Worm (Caenorhabditis elegans) whole organism, young adult: ENCODE measurements around the gene D1069.3.

Experiments
- attf-3 ChIP-seq: fragments of 200-800 bp; sonication (Bioruptor generic); conservative IDR thresholded peaks from 2 replicates; pipeline ENCODE4 v1.3.6; 2022; ENCODE audit warnings: missing genetic modification reagents, missing genetic modification characterization, missing compliant biosample characterization
- mes-4 ChIP-seq: sonication (generic microtip); optimal IDR thresholded peaks from 2 replicates; lab custom pipeline; 2016; ENCODE audit warnings: missing genotype, missing genetic modification characterization, missing compliant biosample characterization

DNA sequence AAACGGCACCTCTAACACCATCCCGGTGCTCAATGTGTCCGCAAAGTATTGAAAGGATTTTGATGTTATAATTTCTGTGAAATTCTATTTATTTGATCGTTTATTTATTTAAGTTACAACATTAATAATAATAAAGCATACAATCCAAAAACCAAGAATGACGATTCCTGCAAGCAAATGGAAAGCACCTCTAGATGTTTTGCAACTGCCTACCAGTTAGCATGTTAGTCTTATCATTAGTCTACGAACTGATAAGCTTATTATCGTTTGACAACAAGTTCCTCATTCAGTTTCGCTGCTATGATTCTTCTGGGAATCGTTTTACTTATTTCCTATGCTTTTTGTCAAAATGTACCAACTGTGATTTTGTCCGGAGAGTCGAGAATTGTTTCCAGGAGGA, 48.0 kb downstream of the D1069.3 start, which contains the start of gene K01A2.6:
- TF ChIP-seq mes-4 (tag; lab: Kevin White, UChicago): no peak
- TF ChIP-seq attf-3 (GFP tag; lab: Robert Waterston, UW): no peak
